Worm (Caenorhabditis elegans): ENCODE data around the gene clec-6.
"Not testable (repeated sequence)": the region's sequence is repeated elsewhere in the genome, so short reads cannot be mapped to it uniquely, and the experiment has no call there.

clec-6 gene

DNA sequence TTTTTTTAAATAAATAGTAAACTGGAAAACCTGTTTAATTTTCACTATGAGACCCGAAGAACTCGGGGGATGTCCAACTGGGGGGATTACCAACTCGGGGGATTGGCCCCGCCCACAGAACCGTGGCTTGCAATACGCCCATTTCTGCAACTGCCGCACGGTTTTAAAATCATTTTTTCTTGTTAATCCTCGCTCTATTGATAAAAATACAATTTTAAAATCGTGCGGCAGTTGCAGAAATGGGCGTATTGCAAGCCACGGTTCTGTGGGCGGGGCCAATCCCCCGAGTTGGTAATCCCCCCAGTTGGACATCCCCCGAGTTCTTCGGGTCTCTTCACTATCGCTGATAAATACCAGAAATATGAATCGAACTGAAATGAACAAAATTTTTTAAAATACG, 34.8 kb upstream of the clec-6 start, which contains the start of gene mmab-1 (continued):
- TF ChIP-seq C06A6.2 (GFP tag; conservative IDR thresholded peaks at IDR 0.05): peak; percentile 84
- TF ChIP-seq ceh-100 (GFP tag; IDR thresholded peaks at IDR 0.05): peak; percentile 90
- TF ChIP-seq cebp-2 (GFP tag; IDR thresholded peaks at IDR 0.05): 0 out of 2 replicates have a peak, but pooled peaks have one; percentile 10
- TF ChIP-seq attf-5 (GFP tag; optimal IDR thresholded peaks at IDR 0.05): peak; percentile 34
- TF ChIP-seq Y95B8A.8 (GFP tag; IDR thresholded peaks at IDR 0.05): 0 out of 2 replicates have a peak, but pooled peaks have one; percentile 12
- peak; percentile 6 for TF ChIP-seq ztf-18 (tag; optimal IDR thresholded peaks at IDR 0.05)
- peak; percentile 73 for TF ChIP-seq K11D2.4 (GFP tag; IDR thresholded peaks at IDR 0.05)
- TF ChIP-seq cebp-1 (GFP tag; IDR thresholded peaks at IDR 0.05): not testable (repeated sequence)
- peak; percentile 36 for TF ChIP-seq cebp-1 (tag; optimal IDR thresholded peaks at IDR 0.05)
- peak; percentile 89 for TF ChIP-seq mcd-1 (GFP tag; IDR thresholded peaks at IDR 0.05)
- peak; percentile 55 for TF ChIP-seq nfyb-1 (GFP tag; IDR thresholded peaks at IDR 0.05)
- peak; percentile 18; the same call in 1 of the 2 replicates for TF ChIP-seq lin-26 (GFP tag; IDR thresholded peaks at IDR 0.05)

DNA sequence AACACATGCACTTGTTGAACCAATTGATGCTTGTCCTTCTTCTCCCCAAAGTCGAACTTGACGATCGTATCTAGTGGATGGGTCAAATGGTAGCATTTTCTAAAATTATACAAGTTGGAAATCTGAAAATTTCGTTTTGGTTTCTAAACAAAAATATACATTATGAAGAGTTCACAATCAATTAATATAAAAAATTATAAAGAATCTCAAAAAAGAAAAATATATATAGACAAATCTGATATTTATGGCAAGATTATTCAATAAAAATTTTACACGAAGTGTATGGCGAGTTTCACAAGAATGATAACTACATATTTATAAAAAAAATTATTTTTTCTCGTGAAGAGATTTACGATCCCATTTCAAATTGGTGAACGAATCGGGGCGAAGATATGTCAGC, 33.0 kb upstream of the clec-6 start, which contains the start of gene ula-1:
Gene ula-1, minus strand, starts transcription at position 101 of the 400 bp plus-strand sequence.
- no peak for TF ChIP-seq snpc-4 (GFP tag; optimal IDR thresholded peaks at IDR 0.05)
- no peak for TF ChIP-seq snpc-4 (tag; optimal IDR thresholded peaks at IDR 0.05)
- TF ChIP-seq hsf-1 (GFP tag; IDR thresholded peaks at IDR 0.05): no peak
- TF ChIP-seq lin-35 (GFP tag; optimal IDR thresholded peaks at IDR 0.05): no peak
- no peak for TF ChIP-seq fkh-3 (tag; optimal IDR thresholded peaks at IDR 0.05)
- no peak for TF ChIP-seq egl-44 (GFP tag; IDR thresholded peaks at IDR 0.05)

DNA sequence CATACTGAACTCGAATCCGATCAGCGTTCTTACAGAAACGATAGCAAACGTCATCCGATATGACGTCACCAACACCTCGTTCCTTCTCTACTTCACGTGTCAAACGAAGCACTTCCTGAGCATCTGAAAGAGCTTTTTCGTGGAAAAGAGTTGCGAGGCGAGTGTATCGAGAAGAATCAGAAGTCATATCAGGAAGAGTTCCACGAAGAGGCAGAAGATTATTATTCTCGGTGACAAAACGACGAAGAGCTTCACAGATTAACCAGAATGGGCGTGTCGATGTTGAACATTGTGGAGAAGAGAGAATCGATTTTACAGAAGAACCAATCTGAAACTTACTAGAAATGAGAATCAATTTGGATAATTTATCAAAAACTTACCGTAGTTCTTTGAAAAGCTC, 31.7 kb upstream of the clec-6 start:
- no peak for TF ChIP-seq ztf-25 (GFP tag; IDR thresholded peaks at IDR 0.05)
- no peak for TF ChIP-seq snpc-3.4 (tag; optimal IDR thresholded peaks at IDR 0.05)
- TF ChIP-seq hrde-1 (tag; optimal IDR thresholded peaks at IDR 0.05; ENCODE audit: borderline replicate concordance): no peak
- TF ChIP-seq let-526 (GFP tag; IDR thresholded peaks at IDR 0.05): no peak
- no peak for TF ChIP-seq nhr-80 (tag; optimal IDR thresholded peaks at IDR 0.05)
- no peak for TF ChIP-seq lir-1 (GFP tag; conservative IDR thresholded peaks at IDR 0.05)
- TF ChIP-seq F57A8.1 (GFP tag; optimal IDR thresholded peaks at IDR 0.05): no peak
- TF ChIP-seq nhr-27 (tag; optimal IDR thresholded peaks at IDR 0.05): no peak
- TF ChIP-seq F22D6.2 (tag; optimal IDR thresholded peaks at IDR 0.05): no peak
- TF ChIP-seq dpff-1 (tag; optimal IDR thresholded peaks at IDR 0.05): no peak

DNA sequence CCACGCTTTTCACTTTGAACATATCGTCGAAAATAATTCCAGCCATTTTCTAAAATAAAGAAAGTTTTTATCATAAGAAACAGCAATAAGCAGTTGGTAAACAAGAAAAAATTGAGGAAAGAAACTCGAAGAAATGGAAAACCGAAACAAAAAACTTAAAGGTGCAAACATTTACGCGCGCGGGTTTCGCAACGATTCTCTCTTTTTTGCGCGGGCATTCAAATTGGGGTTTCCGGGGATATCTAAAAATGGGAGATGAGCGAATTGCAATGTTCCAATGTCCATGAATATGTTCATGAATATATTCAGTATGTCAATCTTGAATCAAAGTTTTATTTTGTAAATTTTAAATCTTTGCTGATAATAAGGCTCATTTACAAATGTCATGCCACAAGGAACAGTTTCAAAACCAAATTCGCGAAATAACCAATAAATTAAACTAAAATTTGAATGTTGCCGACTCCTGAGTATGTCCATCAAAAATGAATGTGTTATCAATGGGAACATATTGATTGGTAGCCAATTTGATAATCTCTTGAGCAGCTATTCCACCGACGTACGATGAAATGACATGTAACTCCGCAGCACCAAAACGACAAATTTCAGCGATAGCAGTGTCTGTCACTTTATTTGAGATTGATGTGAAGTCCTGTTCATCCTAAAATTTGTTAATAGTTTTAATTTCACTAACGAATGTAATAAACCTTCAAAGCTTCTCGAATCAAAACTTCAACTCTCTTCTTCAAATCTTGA, 30.9 kb upstream of the clec-6 start, which contains the start of gene rpb-8:
Gene rpb-8, minus strand, starts transcription at position 49 of the 753 bp plus-strand sequence.
- TF ChIP-seq B0261.1 (tag; optimal IDR thresholded peaks at IDR 0.05): no peak
- no peak for TF ChIP-seq lin-26 (GFP tag; IDR thresholded peaks at IDR 0.05)
- TF ChIP-seq chd-7 (tag; optimal IDR thresholded peaks at IDR 0.05): no peak
- no peak for TF ChIP-seq nhr-179 (tag; optimal IDR thresholded peaks at IDR 0.05)
- no peak for TF ChIP-seq akir-1 (GFP tag; optimal IDR thresholded peaks at IDR 0.05)
- 0 out of 2 replicates have a peak, but pooled peaks have one; percentile 17 for TF ChIP-seq D2030.7 (GFP tag; IDR thresholded peaks at IDR 0.05)
- no peak for TF ChIP-seq ztf-22 (GFP tag; optimal IDR thresholded peaks at IDR 0.05)
- peak; percentile 8; the same call in 1 of the 2 replicates for TF ChIP-seq hmg-1.2 (GFP tag; IDR thresholded peaks at IDR 0.05)
- TF ChIP-seq F37B4.10 (GFP tag; IDR thresholded peaks at IDR 0.05): no peak
- no peak for TF ChIP-seq ceh-58 (GFP tag; IDR thresholded peaks at IDR 0.05)
- no peak for TF ChIP-seq bed-1 (GFP tag; IDR thresholded peaks at IDR 0.05)
- no peak for TF ChIP-seq madf-3 (GFP tag; IDR thresholded peaks at IDR 0.05)
- TF ChIP-seq F55B11.4 (tag; optimal IDR thresholded peaks at IDR 0.05; ENCODE audit: borderline replicate concordance, insufficient read depth): no peak
- no peak for TF ChIP-seq nhr-90 (tag; optimal IDR thresholded peaks at IDR 0.05)
- peak; percentile 76 for TF ChIP-seq nhr-80 (tag; optimal IDR thresholded peaks at IDR 0.05)
- no peak for TF ChIP-seq fkh-3 (tag; optimal IDR thresholded peaks at IDR 0.05)
- TF ChIP-seq rpc-1 (optimal IDR thresholded peaks at IDR 0.05): no peak
- TF ChIP-seq rpc-1 (tag; optimal IDR thresholded peaks at IDR 0.05): no peak
- no peak for TF ChIP-seq T26A5.8 (tag; optimal IDR thresholded peaks at IDR 0.05)
- TF ChIP-seq lag-1 (GFP tag; IDR thresholded peaks at IDR 0.05): no peak
